Worm (Caenorhabditis elegans) whole organism, L1 larva: ENCODE data around the gene C33D3.4.

Source experiments
- C04F5.9 ChIP-seq: sonication (generic microtip); optimal IDR thresholded peaks from 2 replicates; lab custom pipeline; 2016; ENCODE audit warnings: missing genetic modification characterization, missing compliant biosample characterization
- C34B4.2 ChIP-seq: sonication (generic microtip); optimal IDR thresholded peaks from 2 replicates; lab custom pipeline; 2017; ENCODE audit warnings: mild to moderate bottlenecking, missing genetic modification characterization, missing compliant biosample characterization
- ama-1 ChIP-seq: fragments of 150-350 bp; optimal IDR thresholded peaks from 2 replicates; lab custom pipeline; 2014
- blmp-1 ChIP-seq: fragments of 150-350 bp; optimal IDR thresholded peaks from 2 replicates; lab custom pipeline; 2014; ENCODE audit warnings: missing biosample characterization, missing genetic modification characterization
- ceh-8 ChIP-seq: fragments of 200-800 bp; sonication (Bioruptor generic); optimal IDR thresholded peaks from 2 replicates; lab custom pipeline; 2018; ENCODE audit warnings: mild to moderate bottlenecking, missing genetic modification characterization, moderate library complexity, missing compliant biosample characterization
- ceh-82 ChIP-seq, 3 experiments: fragments of 150-350 bp in 1 of 3; sonication (generic microtip) in 2 of 3; optimal IDR thresholded peaks; 2 replicates each; lab custom pipeline; 2014 to 2017; ENCODE audit warnings: missing biosample characterization in 3 of 3, missing genetic modification characterization in 3 of 3
- efl-1 ChIP-seq, 4 experiments: fragments of 150-350 bp; optimal IDR thresholded peaks in 3 of 4; peaks in 1 of 4; 1 replicate in 1 of 4; 2 replicates in 3 of 4; lab custom pipeline; 2014; ENCODE audit warnings: missing biosample characterization in 2 of 4, missing genetic modification characterization in 2 of 4, missing genetic modification reagents in 2 of 4
- efl-3 ChIP-seq: fragments of 200-800 bp; sonication (Bioruptor generic); optimal IDR thresholded peaks from 2 replicates; lab custom pipeline; 2018; ENCODE audit warnings: mild to moderate bottlenecking, missing genetic modification characterization, missing compliant biosample characterization
- elt-3 ChIP-seq, 6 experiments: fragments of 150-350 bp in 1 of 6; sonication (generic microtip); optimal IDR thresholded peaks; 2 replicates each; lab custom pipeline; 2017 to 2018; ENCODE audit warnings: missing biosample characterization in 6 of 6, missing genetic modification characterization in 6 of 6, inconsistent platforms in 1 of 6
- fkh-4 ChIP-seq: sonication (generic microtip); optimal IDR thresholded peaks from 2 replicates; lab custom pipeline; 2016; ENCODE audit warnings: missing compliant biosample characterization, missing genetic modification characterization, borderline replicate concordance
- fos-1 ChIP-seq: fragments of 150-350 bp; optimal IDR thresholded peaks from 2 replicates; lab custom pipeline; 2014; ENCODE audit warnings: missing biosample characterization, missing genetic modification characterization
- irx-1 ChIP-seq: sonication (generic microtip); optimal IDR thresholded peaks from 2 replicates; lab custom pipeline; 2016; ENCODE audit warnings: missing genetic modification characterization, missing compliant biosample characterization
- lin-13 ChIP-seq: fragments of 150-350 bp; optimal IDR thresholded peaks from 2 replicates; lab custom pipeline; 2014; ENCODE audit warnings: missing biosample characterization, missing genetic modification reagents, missing genetic modification characterization
- lin-15B ChIP-seq: fragments of 150-350 bp; sonication (generic microtip); optimal IDR thresholded peaks from 3 replicates; lab custom pipeline; 2014; ENCODE audit warnings: missing biosample characterization, missing genetic modification characterization
- lin-35 ChIP-seq, 2 experiments: fragments of 150-350 bp; optimal IDR thresholded peaks; 2 replicates each; lab custom pipeline; 2014; ENCODE audit warnings: missing biosample characterization in 2 of 2, missing genetic modification characterization in 2 of 2, missing genetic modification reagents in 2 of 2
- lsy-2 ChIP-seq, 2 experiments: fragments of 150-350 bp; optimal IDR thresholded peaks; 2 replicates each; lab custom pipeline; 2014; ENCODE audit warnings: missing biosample characterization in 2 of 2, missing genetic modification characterization in 2 of 2
- mdl-1 ChIP-seq, 2 experiments: fragments of 150-350 bp; optimal IDR thresholded peaks; 2 replicates each; lab custom pipeline; 2014 to 2017; ENCODE audit warnings: missing biosample characterization in 2 of 2, missing genetic modification characterization in 2 of 2, inconsistent platforms in 1 of 2
- mep-1 ChIP-seq: fragments of 150-350 bp; optimal IDR thresholded peaks from 2 replicates; lab custom pipeline; 2014; ENCODE audit warnings: missing biosample characterization, missing genetic modification characterization
- nhr-12 ChIP-seq: sonication (generic microtip); optimal IDR thresholded peaks from 2 replicates; lab custom pipeline; 2017; ENCODE audit warnings: missing biosample characterization, missing genetic modification characterization
- nhr-20 ChIP-seq: sonication (generic microtip); optimal IDR thresholded peaks from 2 replicates; lab custom pipeline; 2016; ENCODE audit warnings: mild to moderate bottlenecking, missing genetic modification characterization, missing compliant biosample characterization
- nhr-85 ChIP-seq: sonication (generic microtip); peaks from one replicate; lab custom pipeline; 2016; ENCODE audit warnings: missing genetic modification characterization, inconsistent platforms, missing compliant biosample characterization
- pqm-1 ChIP-seq: sonication (generic microtip); optimal IDR thresholded peaks from 3 replicates; lab custom pipeline; 2017; ENCODE audit warnings: missing biosample characterization, missing genetic modification characterization
- rnt-1 ChIP-seq: sonication (generic microtip); optimal IDR thresholded peaks from 2 replicates; lab custom pipeline; 2016; ENCODE audit warnings: mild to moderate bottlenecking, missing genetic modification characterization, moderate library complexity, missing compliant biosample characterization
- skn-1 ChIP-seq: fragments of 150-350 bp; optimal IDR thresholded peaks from 2 replicates; lab custom pipeline; 2014; ENCODE audit warnings: missing biosample characterization, missing genetic modification characterization
- snpc-4 ChIP-seq: fragments of 150-350 bp; optimal IDR thresholded peaks from 2 replicates; lab custom pipeline; 2014; ENCODE audit warnings: missing biosample characterization, missing genetic modification characterization
- sptf-1 ChIP-seq: fragments of 150-350 bp; optimal IDR thresholded peaks from 2 replicates; lab custom pipeline; 2014; ENCODE audit warnings: missing biosample characterization, missing genetic modification characterization
- sup-37 ChIP-seq: fragments of 200-800 bp; sonication (Bioruptor generic); optimal IDR thresholded peaks from 2 replicates; lab custom pipeline; 2018; ENCODE audit warnings: mild to moderate bottlenecking, missing genetic modification characterization, missing compliant biosample characterization
- tbx-2 ChIP-seq: sonication (generic microtip); optimal IDR thresholded peaks from 2 replicates; lab custom pipeline; 2016; ENCODE audit warnings: missing genetic modification characterization, missing compliant biosample characterization
- unc-30 ChIP-seq: sonication (generic microtip); optimal IDR thresholded peaks from 2 replicates; lab custom pipeline; 2017; ENCODE audit warnings: missing biosample characterization, missing genetic modification characterization
- unc-86 ChIP-seq: sonication (generic microtip); optimal IDR thresholded peaks from 2 replicates; lab custom pipeline; 2016; ENCODE audit warnings: missing genetic modification characterization, missing compliant biosample characterization
- unc-98 ChIP-seq: fragments of 200-800 bp; sonication (Bioruptor generic); IDR thresholded peaks from 2 replicates; pipeline ENCODE4 v1.3.6; 2022; ENCODE audit warnings: missing genetic modification characterization, missing compliant biosample characterization
- vab-15 ChIP-seq: sonication (generic microtip); optimal IDR thresholded peaks from 2 replicates; lab custom pipeline; 2017; ENCODE audit warnings: missing genotype, mild to moderate bottlenecking, missing genetic modification characterization, missing compliant biosample characterization
- ztf-11 ChIP-seq, 2 experiments: sonication (generic microtip); optimal IDR thresholded peaks; 2 replicates each; lab custom pipeline; 2016 to 2017; ENCODE audit warnings: missing genetic modification characterization in 2 of 2, missing biosample characterization in 1 of 2, missing compliant biosample characterization in 1 of 2

C33D3.4 gene

ce11 chrX:10499590-10499989, 10.7 kb downstream of the C33D3.4 start, which contains the start of gene vab-3:
Gene vab-3, plus strand, starts transcription at chrX:10499890.
- no peak for TF ChIP-seq ceh-82 (tag; optimal IDR thresholded peaks at IDR 0.05; lab: Kevin White, UChicago)
- no peak for TF ChIP-seq fkh-4 (tag; lab: Kevin White, UChicago)
- TF ChIP-seq nhr-12 = no peak
- no peak for TF ChIP-seq lin-15B
- TF ChIP-seq sptf-1 (tag; lab: Kevin White, UChicago) = no peak
- no peak for TF ChIP-seq ama-1 (lab: Kevin White, UChicago)
- TF ChIP-seq unc-98 (GFP tag; lab: Robert Waterston, UW) = no peak
- TF ChIP-seq vab-15 (tag; lab: Kevin White, UChicago) = no peak
- TF ChIP-seq C04F5.9 (tag; lab: Kevin White, UChicago) = no peak
- TF ChIP-seq mep-1 = no peak
- TF ChIP-seq fos-1 = no peak
- TF ChIP-seq mdl-1 (tag; optimal IDR thresholded peaks at IDR 0.05; lab: Kevin White, UChicago) = no peak
- no peak for TF ChIP-seq efl-3 (GFP tag; lab: Kevin White, UChicago)
- no peak for TF ChIP-seq pqm-1 (tag; lab: Kevin White, UChicago)
- TF ChIP-seq C34B4.2 (tag; lab: Kevin White, UChicago) = no peak
- TF ChIP-seq ceh-8 (GFP tag; lab: Kevin White, UChicago) = no peak
- TF ChIP-seq snpc-4 (tag; lab: Kevin White, UChicago) = no peak
- no peak for TF ChIP-seq lin-13 (GFP tag; lab: Kevin White, UChicago)
- TF ChIP-seq nhr-20 (tag; lab: Kevin White, UChicago) = no peak

- no peak for TF ChIP-seq fos-1
- TF ChIP-seq C34B4.2 (tag; lab: Kevin White, UChicago) = no peak
- no peak for TF ChIP-seq unc-86 (tag; lab: Kevin White, UChicago)
- no peak for TF ChIP-seq elt-3 (tag; optimal IDR thresholded peaks at IDR 0.05; lab: Kevin White, UChicago)
Observed at ce11 chrX:10503393-10503792, 14.5 kb downstream of the C33D3.4 start.

ce11 chrX:10505193-10505592, 16.3 kb downstream of the C33D3.4 start:
- peak in 1 of 2 experiments; percentile 50 for TF ChIP-seq lsy-2 (tag; optimal IDR thresholded peaks at IDR 0.05; lab: Kevin White, UChicago)
- TF ChIP-seq sup-37 = no peak
- TF ChIP-seq tbx-2 (tag; lab: Kevin White, UChicago) = no peak

ce11 chrX:10507971-10508370, 19.1 kb downstream of the C33D3.4 start:
- TF ChIP-seq fos-1 = no peak
- no peak for TF ChIP-seq lin-35 (GFP tag; optimal IDR thresholded peaks at IDR 0.05; lab: Kevin White, UChicago)
- no peak for TF ChIP-seq ztf-11 (tag; optimal IDR thresholded peaks at IDR 0.05; lab: Kevin White, UChicago)
- no peak for TF ChIP-seq sptf-1 (tag; lab: Kevin White, UChicago)
- TF ChIP-seq skn-1 = no peak
- TF ChIP-seq rnt-1 (tag; lab: Kevin White, UChicago) = no peak
- no peak for TF ChIP-seq efl-1 (optimal IDR thresholded peaks at IDR 0.05; lab: Kevin White, UChicago)
- TF ChIP-seq efl-1 (GFP tag; optimal IDR thresholded peaks at IDR 0.05 in 1 of 2; lab: Kevin White, UChicago) = no peak

- peak; percentile 64 for TF ChIP-seq nhr-85 (tag; lab: Kevin White, UChicago)
- TF ChIP-seq ceh-8 (GFP tag; lab: Kevin White, UChicago) = peak; percentile 63
- no peak for TF ChIP-seq unc-30
Observed at ce11 chrX:10514056-10514455, 25.2 kb downstream of the C33D3.4 start.

- TF ChIP-seq irx-1 (tag; lab: Kevin White, UChicago) (no peak), elt-3 (tag; optimal IDR thresholded peaks at IDR 0.05; lab: Kevin White, UChicago) (no peak), blmp-1 (tag; lab: Kevin White, UChicago) (no peak), lsy-2 (tag; optimal IDR thresholded peaks at IDR 0.05; lab: Kevin White, UChicago) (peak in 1 of 2 experiments; percentile 41)
Observed at ce11 chrX:10514834-10515233, 26.0 kb downstream of the C33D3.4 start.
